Worm (Caenorhabditis elegans): ENCODE results near the gene adbp-1.

- TF ChIP-seq eyg-1 (tag; optimal IDR thresholded peaks at IDR 0.05), result no peak
- no peak for TF ChIP-seq ttx-3 (tag; optimal IDR thresholded peaks at IDR 0.05)
- no peak for TF ChIP-seq pag-3 (tag; optimal IDR thresholded peaks at IDR 0.05; ENCODE audit: borderline replicate concordance)
- TF ChIP-seq nhr-11 (tag; optimal IDR thresholded peaks at IDR 0.05), result no peak
- TF ChIP-seq K02D7.2 (tag; optimal IDR thresholded peaks at IDR 0.05), result no peak
- TF ChIP-seq fkh-10 (GFP tag; optimal IDR thresholded peaks at IDR 0.05), result no peak
- no peak for TF ChIP-seq tbx-2 (tag; optimal IDR thresholded peaks at IDR 0.05)
- TF ChIP-seq npax-4 (tag; optimal IDR thresholded peaks at IDR 0.05), result no peak
- no peak for TF ChIP-seq odd-2 (tag; optimal IDR thresholded peaks at IDR 0.05)
- no peak for TF ChIP-seq pha-4 (tag; optimal IDR thresholded peaks at IDR 0.05)
- TF ChIP-seq pqm-1 (tag; optimal IDR thresholded peaks at IDR 0.05), result no peak
- TF ChIP-seq ets-4 (tag; optimal IDR thresholded peaks at IDR 0.05), result no peak
These were observed 11.8 kb downstream of the adbp-1 start for ce11 chrII:11455715-11456114.

Data from whole organism, late embryonic.